Worm (Caenorhabditis elegans) whole organism, early embryonic: ENCODE measurements around the gene Y57G11C.8.
"Not testable (repeated sequence)": the region's sequence is repeated elsewhere in the genome, so short reads cannot be mapped to it uniquely, and the experiment has no call there.

Experiments
- B0310.2 ChIP-seq: sonication (generic microtip); optimal IDR thresholded peaks from 2 replicates; lab custom pipeline; 2016; ENCODE audit warnings: mild to moderate bottlenecking, missing genetic modification characterization, missing compliant biosample characterization
- ama-1 ChIP-seq: fragments of 150-350 bp; optimal IDR thresholded peaks from 2 replicates; lab custom pipeline; 2014
- ceh-36 ChIP-seq: sonication (generic microtip); optimal IDR thresholded peaks from 2 replicates; lab custom pipeline; 2016; ENCODE audit warnings: missing genetic modification characterization, inconsistent platforms, missing compliant biosample characterization
- ets-7 ChIP-seq: sonication (generic microtip); optimal IDR thresholded peaks from 2 replicates; lab custom pipeline; 2016; ENCODE audit warnings: missing genotype, missing genetic modification characterization, missing compliant biosample characterization
- hmbx-1 ChIP-seq: sonication (generic microtip); optimal IDR thresholded peaks from 2 replicates; lab custom pipeline; 2016; ENCODE audit warnings: mild to moderate bottlenecking, missing genetic modification characterization, missing compliant biosample characterization
- hmg-4 ChIP-seq: fragments of 200-800 bp; sonication (Bioruptor generic); optimal IDR thresholded peaks from 2 replicates; lab custom pipeline; 2018; ENCODE audit warnings: mild to moderate bottlenecking, missing genetic modification characterization, missing compliant biosample characterization
- tbx-11 ChIP-seq: fragments of 200-800 bp; sonication (Bioruptor generic); IDR thresholded peaks from 2 replicates; pipeline ENCODE4 v1.3.6; 2022; ENCODE audit warnings: missing genetic modification characterization, missing compliant biosample characterization
- tbx-37 ChIP-seq: fragments of 200-800 bp; sonication (Bioruptor generic); conservative IDR thresholded peaks from 2 replicates; pipeline ENCODE4 v1.3.6; 2022; ENCODE audit warnings: missing genetic modification reagents, missing genetic modification characterization, missing compliant biosample characterization
- tra-4 ChIP-seq: sonication (generic microtip); optimal IDR thresholded peaks from 2 replicates; lab custom pipeline; 2017; ENCODE audit warnings: missing genetic modification characterization, missing compliant biosample characterization

ce11 chrIV:14763348-14763747 lies 18.3 kb upstream of the Y57G11C.8 start:
- not testable (repeated sequence) for TF ChIP-seq hmg-4 (GFP tag; lab: Kevin White, UChicago); ama-1 (lab: Kevin White, UChicago); tra-4 (tag; lab: Kevin White, UChicago); B0310.2 (tag; lab: Kevin White, UChicago); tbx-37 (GFP tag; lab: Robert Waterston, UW); hmbx-1 (tag; lab: Kevin White, UChicago); ets-7 (tag; lab: Kevin White, UChicago); tbx-11; ceh-36 (tag; lab: Kevin White, UChicago)
